Worm (Caenorhabditis elegans): ENCODE measurements around the gene mccc-2.

ce11 chrIII:9091392-9092291, 2.5 kb upstream of the mccc-2 start, which contains the start of gene glp-1:
- TF ChIP-seq ama-1 (optimal IDR thresholded peaks at IDR 0.05) (no peak), hnd-1 (tag; optimal IDR thresholded peaks at IDR 0.05) (no peak), F13C5.2 (tag; optimal IDR thresholded peaks at IDR 0.05) (no peak), pes-1 (GFP tag; IDR thresholded peaks at IDR 0.05) (no peak), aly-1 (tag; optimal IDR thresholded peaks at IDR 0.05) (no peak), B0310.2 (tag; optimal IDR thresholded peaks at IDR 0.05) (no peak), ceh-13 (GFP tag; optimal IDR thresholded peaks at IDR 0.05) (no peak), hmbx-1 (tag; optimal IDR thresholded peaks at IDR 0.05) (no peak), sea-1 (GFP tag; conservative IDR thresholded peaks at IDR 0.05) (no peak), tra-4 (tag; optimal IDR thresholded peaks at IDR 0.05) (no peak)
